Worm (Caenorhabditis elegans) whole organism, L4 larva: ENCODE results near the gene C09G9.3.

Source experiments
- fkh-10 ChIP-seq: fragments of 150-350 bp; optimal IDR thresholded peaks from 2 replicates; lab custom pipeline; 2014; ENCODE audit warnings: missing biosample characterization, missing genetic modification reagents, missing genetic modification characterization
- jun-1 ChIP-seq: fragments of 150-350 bp; optimal IDR thresholded peaks from 2 replicates; lab custom pipeline; 2014; ENCODE audit warnings: missing biosample characterization, missing genetic modification reagents, missing genetic modification characterization
- lir-3 ChIP-seq: sonication (generic microtip); optimal IDR thresholded peaks from 2 replicates; lab custom pipeline; 2016; ENCODE audit warnings: mild to moderate bottlenecking, missing genetic modification characterization, missing compliant biosample characterization
- lsy-2 ChIP-seq, 2 experiments: fragments of 150-350 bp in 1 of 2; sonication (generic microtip) in 1 of 2; optimal IDR thresholded peaks; 2 replicates each; lab custom pipeline; 2014 to 2017; ENCODE audit warnings: missing biosample characterization in 2 of 2, missing genetic modification characterization in 2 of 2
- mdl-1 ChIP-seq, 2 experiments: fragments of 150-350 bp in 1 of 2; sonication (generic microtip) in 1 of 2; optimal IDR thresholded peaks; 2 replicates each; lab custom pipeline; 2014 to 2017; ENCODE audit warnings: missing biosample characterization in 2 of 2, missing genetic modification characterization in 2 of 2
- nhr-111 ChIP-seq: fragments of 200-800 bp; sonication (Bioruptor generic); optimal IDR thresholded peaks from 2 replicates; lab custom pipeline; 2018; ENCODE audit warnings: mild to moderate bottlenecking, missing genetic modification characterization, missing compliant biosample characterization
- nhr-28 ChIP-seq: fragments of 150-350 bp; optimal IDR thresholded peaks from 2 replicates; lab custom pipeline; 2014; ENCODE audit warnings: missing biosample characterization, missing genetic modification characterization

DNA sequence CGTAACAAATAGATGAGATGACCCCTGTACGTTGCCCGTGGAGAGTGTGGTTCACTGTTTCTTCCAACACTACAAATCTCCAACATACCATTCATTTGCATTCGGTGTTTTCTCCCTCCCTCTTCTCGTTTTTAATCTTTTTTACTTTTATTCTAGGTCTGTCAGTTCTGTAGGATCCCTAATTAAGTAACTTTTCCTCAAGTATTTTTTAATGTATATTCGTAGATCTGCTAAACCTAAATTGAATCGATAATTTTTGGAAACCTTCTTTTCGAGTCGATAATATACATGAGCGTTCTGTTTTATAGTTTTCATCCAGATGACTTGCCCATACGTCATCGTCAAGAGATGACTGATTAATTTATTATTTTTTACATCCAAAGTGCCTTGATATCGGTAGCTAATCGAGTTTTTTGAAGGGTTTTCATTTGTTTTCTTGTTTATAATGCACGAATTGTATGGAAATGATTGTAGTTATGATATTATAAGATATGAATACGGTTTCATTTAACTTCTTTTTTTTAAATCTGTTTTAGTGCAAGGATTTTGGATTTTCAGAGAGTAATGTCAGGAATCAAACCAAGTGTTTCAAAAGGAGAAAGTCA, 32.6 kb downstream of the C09G9.3 start, which contains the start of the genes T28C6.11 and T11B7.1:
- TF ChIP-seq nhr-28 (no peak), mdl-1 (tag; optimal IDR thresholded peaks at IDR 0.05; lab: Kevin White, UChicago) (no peak), lsy-2 (tag; optimal IDR thresholded peaks at IDR 0.05; lab: Kevin White, UChicago) (no peak), jun-1 (tag; lab: Kevin White, UChicago) (no peak), nhr-111 (GFP tag; lab: Kevin White, UChicago) (no peak), fkh-10 (GFP tag; lab: Kevin White, UChicago) (no peak), lir-3 (tag; lab: Kevin White, UChicago) (no peak)
